Fruit fly (Drosophila melanogaster) whole organism, embryonic: Measurements from ENCODE around the gene Acn.

Source experiments
- Ada2b ChIP-seq: fragments of 200-800 bp; sonication (Bioruptor generic); IDR thresholded peaks from 2 replicates; pipeline ENCODE4 v1.3.6; 2022; ENCODE audit warnings: missing biosample characterization, missing genetic modification characterization
- CG10366 ChIP-seq: fragments of 200-800 bp; sonication (Bioruptor generic); IDR thresholded peaks from 2 replicates; pipeline ENCODE4 v1.3.6; 2022; ENCODE audit warnings: missing biosample characterization, missing genetic modification characterization
- CG11696 ChIP-seq: fragments of 200-800 bp; sonication (Bioruptor generic); IDR thresholded peaks from 2 replicates; pipeline ENCODE4 v1.3.6; 2022; ENCODE audit warnings: missing biosample characterization, missing genetic modification characterization
- CG12104 ChIP-seq: fragments of 200-800 bp; sonication (Bioruptor generic); optimal IDR thresholded peaks from 3 replicates; lab custom pipeline; 2016; ENCODE audit warnings: missing biosample characterization, missing genetic modification characterization
- CG14860 ChIP-seq: fragments of 200-800 bp; sonication (Bioruptor generic); IDR thresholded peaks from 3 replicates; pipeline ENCODE4 v1.3.6; 2022; ENCODE audit warnings: missing biosample characterization, missing genetic modification characterization; ENCODE audit not compliant: partially characterized antibody
- CG15073 ChIP-seq: fragments of 200-800 bp; sonication (Bioruptor generic); optimal IDR thresholded peaks from 2 replicates; lab custom pipeline; 2016; ENCODE audit warnings: missing biosample characterization, missing genetic modification characterization
- CG15479 ChIP-seq: fragments of 200-800 bp; sonication (Bioruptor generic); optimal IDR thresholded peaks from 3 replicates; lab custom pipeline; 2019; ENCODE audit warnings: missing biosample characterization, mild to moderate bottlenecking, missing genetic modification characterization, moderate library complexity
- CG18599 ChIP-seq: fragments of 200-800 bp; sonication (Bioruptor generic); optimal IDR thresholded peaks from 3 replicates; lab custom pipeline; 2017; ENCODE audit warnings: missing biosample characterization, missing genetic modification characterization, mild to moderate bottlenecking, moderate library complexity, missing genetic modification reagents
- CG18619 ChIP-seq: fragments of 200-800 bp; sonication (Bioruptor generic); optimal IDR thresholded peaks from 3 replicates; lab custom pipeline; 2017; ENCODE audit warnings: missing biosample characterization, mild to moderate bottlenecking, missing genetic modification characterization
- CG2129 ChIP-seq: fragments of 200-800 bp; sonication (Bioruptor generic); IDR thresholded peaks from 2 replicates; pipeline ENCODE4 v1.3.6; 2022; ENCODE audit warnings: missing biosample characterization, missing genetic modification characterization; ENCODE audit not compliant: partially characterized antibody
- CG30431 ChIP-seq: fragments of 200-800 bp; sonication (Bioruptor generic); optimal IDR thresholded peaks from 2 replicates; lab custom pipeline; 2017; ENCODE audit warnings: missing biosample characterization, missing genetic modification characterization
- CG32772 ChIP-seq: fragments of 200-800 bp; sonication (Bioruptor generic); IDR thresholded peaks from 2 replicates; pipeline ENCODE4 v1.3.6; 2022; ENCODE audit warnings: missing biosample characterization, missing genetic modification characterization
- CG3726 ChIP-seq: fragments of 200-800 bp; sonication (Bioruptor generic); IDR thresholded peaks from 3 replicates; pipeline ENCODE4, ENCODE4 v1.3.6; 2022; ENCODE audit warnings: missing biosample characterization, missing genetic modification characterization
- CG42726 ChIP-seq: fragments of 200-800 bp; sonication (Bioruptor generic); IDR thresholded peaks from 2 replicates; pipeline ENCODE4 v1.3.6; 2022; ENCODE audit warnings: missing biosample characterization, missing genetic modification characterization; ENCODE audit not compliant: partially characterized antibody
- CG6683 ChIP-seq: fragments of 200-800 bp; sonication (Bioruptor generic); optimal IDR thresholded peaks from 2 replicates; lab custom pipeline; 2017; ENCODE audit warnings: missing biosample characterization, mild to moderate bottlenecking, missing genetic modification characterization, missing genetic modification reagents
- CG6813 ChIP-seq: fragments of 200-800 bp; sonication (Bioruptor generic); optimal IDR thresholded peaks from 2 replicates; lab custom pipeline; 2017; ENCODE audit warnings: missing biosample characterization, missing genetic modification characterization, mild to moderate bottlenecking, moderate library complexity, missing genetic modification reagents
- CG7556 ChIP-seq: fragments of 200-800 bp; sonication (Bioruptor generic); optimal IDR thresholded peaks from 2 replicates; lab custom pipeline; 2017; ENCODE audit warnings: missing biosample characterization, mild to moderate bottlenecking, missing genetic modification characterization
- CG8924 ChIP-seq: fragments of 200-800 bp; optimal IDR thresholded peaks from 3 replicates; lab custom pipeline; 2019; ENCODE audit warnings: missing biosample characterization, mild to moderate bottlenecking, missing genetic modification characterization, moderate library complexity
- CG9817 ChIP-seq: fragments of 200-800 bp; sonication (Bioruptor generic); optimal IDR thresholded peaks from 2 replicates; lab custom pipeline; 2018; ENCODE audit warnings: missing biosample characterization, mild to moderate bottlenecking, missing genetic modification characterization, moderate library complexity
- CoRest ChIP-seq: fragments of 200-800 bp; sonication (Bioruptor generic); optimal IDR thresholded peaks from 3 replicates; lab custom pipeline; 2018; ENCODE audit warnings: missing biosample characterization, mild to moderate bottlenecking, missing genetic modification characterization, moderate library complexity
- Dbx ChIP-seq: fragments of 200-800 bp; sonication (Bioruptor generic); IDR thresholded peaks from 3 replicates; pipeline ENCODE4 v1.3.6; 2022; ENCODE audit warnings: missing biosample characterization, missing genetic modification characterization
- Dip3 ChIP-seq: fragments of 200-800 bp; sonication (Bioruptor generic); optimal IDR thresholded peaks from 3 replicates; lab custom pipeline; 2016; ENCODE audit warnings: missing biosample characterization, missing genetic modification characterization
- E2f1 ChIP-seq: fragments of 200-800 bp; sonication (Bioruptor generic); IDR thresholded peaks from 2 replicates; pipeline ENCODE4 v1.3.6; 2022; ENCODE audit warnings: missing biosample characterization, missing genetic modification characterization
- HLH4C ChIP-seq: fragments of 200-800 bp; sonication (Bioruptor generic); IDR thresholded peaks from 3 replicates; pipeline ENCODE4 v1.3.6; 2022; ENCODE audit warnings: missing biosample characterization, missing genetic modification characterization; ENCODE audit not compliant: partially characterized antibody
- HmgZ ChIP-seq: fragments of 200-800 bp; sonication (Bioruptor generic); optimal IDR thresholded peaks from 2 replicates; lab custom pipeline; 2018; ENCODE audit warnings: missing biosample characterization, mild to moderate bottlenecking, missing genetic modification characterization
- Lpt ChIP-seq: fragments of >200 bp; optimal IDR thresholded peaks from 2 replicates; lab custom pipeline; 2018; ENCODE audit warnings: missing biosample characterization, missing genetic modification characterization
- Mrtf ChIP-seq: fragments of 200-800 bp; sonication (Bioruptor generic); IDR thresholded peaks from 3 replicates; pipeline ENCODE4 v1.3.6; 2022; ENCODE audit warnings: missing biosample characterization, missing genetic modification characterization
- NC2β ChIP-seq: fragments of 200-800 bp; sonication (Bioruptor generic); optimal IDR thresholded peaks from 2 replicates; lab custom pipeline; 2016; ENCODE audit warnings: missing biosample characterization, missing genetic modification characterization
- NK7.1 ChIP-seq: fragments of 200-800 bp; sonication (Bioruptor generic); optimal IDR thresholded peaks from 3 replicates; lab custom pipeline; 2016; ENCODE audit warnings: missing biosample characterization, missing genetic modification characterization
- Opbp ChIP-seq: fragments of 200-800 bp; sonication (Bioruptor generic); IDR thresholded peaks from 3 replicates; pipeline ENCODE4 v1.3.6; 2022; ENCODE audit warnings: missing biosample characterization, missing genetic modification characterization; ENCODE audit not compliant: partially characterized antibody
- Poxn ChIP-seq: fragments of 200-800 bp; sonication (Bioruptor generic); IDR thresholded peaks from 2 replicates; pipeline ENCODE4 v1.3.6; 2022; ENCODE audit warnings: missing biosample characterization, missing genetic modification characterization
- Sin3A ChIP-seq: fragments of >200 bp; optimal IDR thresholded peaks from 2 replicates; lab custom pipeline; 2018
- Sry-β ChIP-seq: fragments of 200-800 bp; sonication (Bioruptor generic); optimal IDR thresholded peaks from 2 replicates; lab custom pipeline; 2018; ENCODE audit warnings: missing biosample characterization, mild to moderate bottlenecking, missing genetic modification characterization, moderate library complexity
- Sry-δ ChIP-seq: fragments of 200-800 bp; sonication (Bioruptor generic); optimal IDR thresholded peaks from 2 replicates; lab custom pipeline; 2016; ENCODE audit warnings: missing biosample characterization, missing genetic modification characterization
- Trl ChIP-seq, 3 experiments: fragments of >200 bp in 2 of 3; fragments of 200-800 bp in 1 of 3; sonication (Bioruptor generic) in 1 of 3; optimal IDR thresholded peaks; 2 replicates in 1 of 3; 3 replicates in 2 of 3; lab custom pipeline; 2016 to 2017; ENCODE audit warnings: missing biosample characterization in 1 of 3, missing genetic modification characterization in 1 of 3
- ab ChIP-seq: fragments of 200-800 bp; sonication (Bioruptor generic); optimal IDR thresholded peaks from 2 replicates; lab custom pipeline; 2016; ENCODE audit warnings: missing biosample characterization, missing genetic modification characterization
- al ChIP-seq: fragments of 200-800 bp; sonication (Bioruptor generic); IDR thresholded peaks from 2 replicates; pipeline ENCODE4 v1.3.6; 2022; ENCODE audit warnings: missing biosample characterization, missing genetic modification characterization
- az2 ChIP-seq: fragments of 200-800 bp; sonication (Bioruptor generic); optimal IDR thresholded peaks from 3 replicates; lab custom pipeline; 2016; ENCODE audit warnings: missing biosample characterization, missing genetic modification characterization
- bbx ChIP-seq: fragments of 200-800 bp; sonication (Bioruptor generic); IDR thresholded peaks from 2 replicates; pipeline ENCODE4 v1.3.6; 2022; ENCODE audit warnings: missing biosample characterization, missing genetic modification characterization; ENCODE audit not compliant: partially characterized antibody
- chif ChIP-seq, 2 experiments: fragments of 200-800 bp; sonication (Bioruptor generic); optimal IDR thresholded peaks; 3 replicates each; lab custom pipeline; 2016; ENCODE audit warnings: missing biosample characterization in 2 of 2, missing genetic modification characterization in 2 of 2
- ems ChIP-seq: fragments of 200-800 bp; sonication (Bioruptor generic); optimal IDR thresholded peaks from 3 replicates; lab custom pipeline; 2016; ENCODE audit warnings: missing biosample characterization, missing genetic modification characterization
- hkb ChIP-seq, 2 experiments: fragments of 200-800 bp in 1 of 2; fragments of >200 bp in 1 of 2; sonication (Bioruptor generic) in 1 of 2; IDR thresholded peaks in 1 of 2; optimal IDR thresholded peaks in 1 of 2; 2 replicates each; pipeline versions ENCODE4 v1.3.6 to Lab custom; 2017 to 2022; ENCODE audit warnings: missing biosample characterization in 1 of 2, missing genetic modification characterization in 1 of 2
- hth ChIP-seq: fragments of >200 bp; optimal IDR thresholded peaks from 2 replicates; lab custom pipeline; 2017; ENCODE audit warnings: inconsistent platforms
- pnt ChIP-seq: fragments of 200-800 bp; sonication (Bioruptor generic); optimal IDR thresholded peaks from 3 replicates; lab custom pipeline; 2016; ENCODE audit warnings: missing biosample characterization, missing genetic modification characterization
- scrt ChIP-seq: fragments of 200-800 bp; sonication (Bioruptor generic); optimal IDR thresholded peaks from 2 replicates; lab custom pipeline; 2018; ENCODE audit warnings: missing biosample characterization, mild to moderate bottlenecking, missing genetic modification characterization, moderate library complexity
- stwl ChIP-seq: fragments of 200-800 bp; sonication (Bioruptor generic); optimal IDR thresholded peaks from 3 replicates; lab custom pipeline; 2018; ENCODE audit warnings: missing biosample characterization, mild to moderate bottlenecking, missing genetic modification characterization, moderate library complexity
- sug ChIP-seq: fragments of 200-800 bp; optimal IDR thresholded peaks from 2 replicates; lab custom pipeline; 2019; ENCODE audit warnings: missing biosample characterization, mild to moderate bottlenecking, missing genetic modification characterization, moderate library complexity
- tll ChIP-seq, 2 experiments: fragments of 200-800 bp in 1 of 2; fragments of >200 bp in 1 of 2; sonication (Bioruptor generic) in 1 of 2; optimal IDR thresholded peaks; 2 replicates each; lab custom pipeline; 2017 to 2019; ENCODE audit warnings: missing biosample characterization in 2 of 2, missing genetic modification characterization in 2 of 2, mild to moderate bottlenecking in 1 of 2, moderate library complexity in 1 of 2
- tna ChIP-seq: fragments of 200-800 bp; sonication (Bioruptor generic); IDR thresholded peaks from 2 replicates; pipeline ENCODE4 v1.3.6; 2022; ENCODE audit warnings: missing biosample characterization, missing genetic modification characterization; ENCODE audit not compliant: partially characterized antibody
- zfh1 ChIP-seq: fragments of 200-800 bp; sonication (Bioruptor generic); IDR thresholded peaks from 3 replicates; pipeline ENCODE4 v1.3.6; 2022; ENCODE audit warnings: missing biosample characterization, missing genetic modification characterization

Gene Acn

dm6 chr2L:19058916-19059315 is 13.8 kb downstream of the Acn start, which contains the start of gene Phlpp (continued):
- TF ChIP-seq az2 (GFP tag; lab: Kevin White, UChicago), result peak; percentile 36
- TF ChIP-seq Dbx, result 0 out of 3 replicates have a peak, but pooled peaks have one; percentile 31
- TF ChIP-seq chif (GFP tag; optimal IDR thresholded peaks at IDR 0.05; lab: Kevin White, UChicago), result peak in 1 of 2 experiments; percentile 14
- TF ChIP-seq scrt (GFP tag; lab: Kevin White, UChicago), result no peak
- no peak for TF ChIP-seq Sin3A (lab: Kevin White, UChicago)
- TF ChIP-seq NC2β (GFP tag; lab: Kevin White, UChicago), result no peak
- no peak for TF ChIP-seq hth (lab: Kevin White, UChicago)
- no peak for TF ChIP-seq sug (tag; lab: Kevin White, UChicago)
- no peak for TF ChIP-seq Trl (optimal IDR thresholded peaks at IDR 0.05; lab: Kevin White, UChicago)
- TF ChIP-seq Trl (GFP tag; optimal IDR thresholded peaks at IDR 0.05; lab: Kevin White, UChicago), result peak; percentile 32
- no peak for TF ChIP-seq ab (GFP tag; lab: Kevin White, UChicago)
- TF ChIP-seq CG8924 (tag; lab: Kevin White, UChicago), result peak; percentile 40
- peak; percentile 27 for TF ChIP-seq Dip3 (GFP tag; lab: Kevin White, UChicago)
- TF ChIP-seq ems (GFP tag; lab: Kevin White, UChicago), result peak; percentile 28
- peak; percentile 36; the same call in 1 of the 2 replicates for TF ChIP-seq CG32772
- no peak for TF ChIP-seq Poxn (GFP tag; lab: Robert Waterston, UW)
- no peak for TF ChIP-seq NK7.1 (GFP tag; lab: Kevin White, UChicago)
- TF ChIP-seq Sry-δ (GFP tag; lab: Kevin White, UChicago), result no peak
- TF ChIP-seq tna (GFP tag; lab: Robert Waterston, UW), result no peak
- no peak for TF ChIP-seq Mrtf (GFP tag; lab: Robert Waterston, UW)
- no peak for TF ChIP-seq CG11696 (GFP tag; lab: Robert Waterston, UW)
- no peak for TF ChIP-seq CG15479 (GFP tag; lab: Kevin White, UChicago)
- TF ChIP-seq CG30431 (GFP tag; lab: Kevin White, UChicago), result no peak
- TF ChIP-seq CG18599 (GFP tag; lab: Kevin White, UChicago), result no peak
- no peak for TF ChIP-seq CG15073 (GFP tag; lab: Kevin White, UChicago)
- no peak for TF ChIP-seq HmgZ (tag; lab: Kevin White, UChicago)
- TF ChIP-seq CG42726 (GFP tag; lab: Robert Waterston, UW), result no peak
- peak; percentile 2 for TF ChIP-seq stwl (tag; lab: Kevin White, UChicago)
- peak; percentile 47 for TF ChIP-seq CoRest (tag; lab: Kevin White, UChicago)
- no peak for TF ChIP-seq CG14860 (GFP tag; lab: Robert Waterston, UW)
- peak; percentile 65 for TF ChIP-seq E2f1 (GFP tag; lab: Robert Waterston, UW)
- TF ChIP-seq al (GFP tag; lab: Robert Waterston, UW), result no peak
- no peak for TF ChIP-seq tll (GFP tag; optimal IDR thresholded peaks at IDR 0.05; lab: Kevin White, UChicago)
- TF ChIP-seq CG3726, result no peak
- TF ChIP-seq CG10366 (GFP tag; lab: Robert Waterston, UW), result peak; percentile 55
- TF ChIP-seq Ada2b (GFP tag; lab: Robert Waterston, UW), result peak; percentile 70
- no peak for TF ChIP-seq hkb (optimal IDR thresholded peaks at IDR 0.05; lab: Kevin White, UChicago)
- TF ChIP-seq hkb (GFP tag; IDR thresholded peaks at IDR 0.05; lab: Robert Waterston, UW), result peak; percentile 79
- no peak for TF ChIP-seq CG12104 (GFP tag; lab: Kevin White, UChicago)
- peak; percentile 83 for TF ChIP-seq zfh1 (GFP tag; lab: Robert Waterston, UW)
- TF ChIP-seq CG6813 (GFP tag; lab: Kevin White, UChicago), result peak; percentile 49
- TF ChIP-seq HLH4C (GFP tag; lab: Robert Waterston, UW), result no peak
- no peak for TF ChIP-seq bbx
- no peak for TF ChIP-seq Sry-β (GFP tag; lab: Kevin White, UChicago)
- peak; percentile 8 for TF ChIP-seq pnt
- no peak for TF ChIP-seq CG9817
- no peak for TF ChIP-seq CG2129 (GFP tag; lab: Robert Waterston, UW)
- TF ChIP-seq CG18619 (GFP tag; lab: Kevin White, UChicago), result peak; percentile 13
- TF ChIP-seq CG6683 (GFP tag; lab: Kevin White, UChicago), result no peak
- peak; percentile 25 for TF ChIP-seq CG7556 (GFP tag; lab: Kevin White, UChicago)
- no peak for TF ChIP-seq Lpt (GFP tag; lab: Kevin White, UChicago)
- no peak for TF ChIP-seq Opbp (GFP tag; lab: Robert Waterston, UW)
